Worm (Caenorhabditis elegans) whole organism, L2 larva: Measurements from ENCODE around the gene str-173.

Experiments used
- C34F6.9 ChIP-seq: fragments of 150-350 bp; optimal IDR thresholded peaks from 2 replicates; lab custom pipeline; 2014; ENCODE audit warnings: missing biosample characterization, missing genetic modification characterization
- F13H6.1 ChIP-seq: sonication (generic microtip); optimal IDR thresholded peaks from 2 replicates; lab custom pipeline; 2016; ENCODE audit warnings: missing genetic modification characterization, missing compliant biosample characterization
- Y55F3AM.14 ChIP-seq: fragments of 200-800 bp; sonication (Bioruptor generic); optimal IDR thresholded peaks from 2 replicates; lab custom pipeline; 2018; ENCODE audit warnings: mild to moderate bottlenecking, missing genetic modification characterization, missing compliant biosample characterization
- ZK546.5 ChIP-seq: sonication (generic microtip); optimal IDR thresholded peaks from 2 replicates; lab custom pipeline; 2017; ENCODE audit warnings: missing biosample characterization, missing genetic modification characterization
- alr-1 ChIP-seq: fragments of 150-350 bp; optimal IDR thresholded peaks from 2 replicates; lab custom pipeline; 2014; ENCODE audit warnings: missing biosample characterization, missing genetic modification characterization
- aly-2 ChIP-seq: fragments of 150-350 bp; optimal IDR thresholded peaks from 2 replicates; lab custom pipeline; 2014; ENCODE audit warnings: missing biosample characterization, missing genetic modification characterization
- ama-1 ChIP-seq: fragments of 150-350 bp; optimal IDR thresholded peaks from 2 replicates; lab custom pipeline; 2018; ENCODE audit warnings: inconsistent platforms
- blmp-1 ChIP-seq: sonication (generic microtip); optimal IDR thresholded peaks from 2 replicates; lab custom pipeline; 2017; ENCODE audit warnings: missing genetic modification characterization, mild to moderate bottlenecking, missing compliant biosample characterization, antibody characterized with exemption, moderate library complexity; ENCODE audit not compliant: insufficient read depth
- ceh-16 ChIP-seq: fragments of 150-350 bp; optimal IDR thresholded peaks from 2 replicates; lab custom pipeline; 2014; ENCODE audit warnings: missing biosample characterization, missing genetic modification characterization
- ceh-82 ChIP-seq: fragments of 150-350 bp; optimal IDR thresholded peaks from 2 replicates; lab custom pipeline; 2014; ENCODE audit warnings: missing biosample characterization, missing genetic modification characterization
- dmd-4 ChIP-seq: sonication (generic microtip); optimal IDR thresholded peaks from 2 replicates; lab custom pipeline; 2017; ENCODE audit warnings: missing biosample characterization, missing genetic modification characterization
- fos-1 ChIP-seq: fragments of 150-350 bp; optimal IDR thresholded peaks from 2 replicates; lab custom pipeline; 2014; ENCODE audit warnings: missing biosample characterization, missing genetic modification characterization
- gmeb-1 ChIP-seq: fragments of 150-350 bp; optimal IDR thresholded peaks from 2 replicates; lab custom pipeline; 2014; ENCODE audit warnings: missing biosample characterization, missing genetic modification characterization
- lin-11 ChIP-seq: fragments of 150-350 bp; sonication (generic microtip); optimal IDR thresholded peaks from 2 replicates; lab custom pipeline; 2014; ENCODE audit warnings: missing biosample characterization, missing genetic modification characterization, inconsistent platforms, mixed read lengths
- lin-39 ChIP-seq: fragments of 150-350 bp; optimal IDR thresholded peaks from 2 replicates; lab custom pipeline; 2014; ENCODE audit warnings: missing biosample characterization, missing genetic modification reagents, missing genetic modification characterization
- lsy-2 ChIP-seq, 2 experiments: fragments of 150-350 bp in 1 of 2; sonication (generic microtip) in 1 of 2; optimal IDR thresholded peaks; 2 replicates each; lab custom pipeline; 2014 to 2017; ENCODE audit warnings: missing biosample characterization in 2 of 2, missing genetic modification characterization in 2 of 2
- mab-5 ChIP-seq: fragments of 150-350 bp; optimal IDR thresholded peaks from 2 replicates; lab custom pipeline; 2014; ENCODE audit warnings: missing biosample characterization, missing genetic modification characterization
- mdl-1 ChIP-seq, 2 experiments: fragments of 150-350 bp in 1 of 2; sonication (generic microtip) in 1 of 2; optimal IDR thresholded peaks; 2 replicates each; lab custom pipeline; 2017; ENCODE audit warnings: missing biosample characterization in 2 of 2, missing genetic modification characterization in 2 of 2
- nhr-12 ChIP-seq: fragments of 150-350 bp; optimal IDR thresholded peaks from 2 replicates; lab custom pipeline; 2014; ENCODE audit warnings: missing biosample characterization, missing genetic modification characterization
- nhr-129 ChIP-seq: fragments of 150-350 bp; optimal IDR thresholded peaks from 2 replicates; lab custom pipeline; 2014; ENCODE audit warnings: missing biosample characterization, missing genetic modification characterization
- nhr-23 ChIP-seq: fragments of 150-350 bp; optimal IDR thresholded peaks from 2 replicates; lab custom pipeline; 2014; ENCODE audit warnings: missing biosample characterization, missing genetic modification reagents, missing genetic modification characterization
- skn-1 ChIP-seq: sonication (generic microtip); optimal IDR thresholded peaks from 2 replicates; lab custom pipeline; 2017; ENCODE audit warnings: missing biosample characterization, missing genetic modification characterization
- sma-3 ChIP-seq: sonication (generic microtip); optimal IDR thresholded peaks from 2 replicates; lab custom pipeline; 2016; ENCODE audit warnings: missing genetic modification reagents, missing genetic modification characterization, missing compliant biosample characterization
- snpc-4 ChIP-seq: fragments of 150-350 bp; optimal IDR thresholded peaks from 2 replicates; lab custom pipeline; 2014; ENCODE audit warnings: missing biosample characterization, missing genetic modification characterization
- unc-39 ChIP-seq: fragments of 150-350 bp; optimal IDR thresholded peaks from 2 replicates; lab custom pipeline; 2014; ENCODE audit warnings: missing biosample characterization, missing genetic modification characterization
- unc-62 ChIP-seq: fragments of 150-350 bp; optimal IDR thresholded peaks from 2 replicates; lab custom pipeline; 2014; ENCODE audit warnings: missing biosample characterization, missing genetic modification reagents, missing genetic modification characterization
- ztf-11 ChIP-seq: sonication (generic microtip); optimal IDR thresholded peaks from 2 replicates; lab custom pipeline; 2017; ENCODE audit warnings: missing biosample characterization, missing genetic modification characterization
- ztf-4 ChIP-seq: fragments of 150-350 bp; optimal IDR thresholded peaks from 2 replicates; lab custom pipeline; 2014; ENCODE audit warnings: missing biosample characterization, missing genetic modification characterization

Gene str-173

ce11 chrIV:4890543-4890942 is 29.0 kb downstream of the str-173 start, which contains the start of gene T08B6.9:
T08B6.9 (plus strand) TSS chrIV:4890843.
- TF ChIP-seq fos-1 (tag; lab: Kevin White, UChicago), result no peak
- no peak for TF ChIP-seq nhr-23 (tag; lab: Kevin White, UChicago)
- no peak for TF ChIP-seq skn-1
- TF ChIP-seq lsy-2 (tag; optimal IDR thresholded peaks at IDR 0.05; lab: Kevin White, UChicago), result no peak
- TF ChIP-seq aly-2 (tag; lab: Kevin White, UChicago), result no peak
- TF ChIP-seq mdl-1 (tag; optimal IDR thresholded peaks at IDR 0.05; lab: Kevin White, UChicago), result no peak
- TF ChIP-seq Y55F3AM.14 (GFP tag; lab: Kevin White, UChicago), result no peak
- no peak for TF ChIP-seq lin-39 (tag; lab: Kevin White, UChicago)
- no peak for TF ChIP-seq ama-1 (lab: Kevin White, UChicago)
- no peak for TF ChIP-seq sma-3 (GFP tag; lab: Kevin White, UChicago)

- TF ChIP-seq blmp-1 (tag; lab: Kevin White, UChicago), result no peak
- no peak for TF ChIP-seq mab-5 (tag; lab: Kevin White, UChicago)
Observed at ce11 chrIV:4903961-4904360, 42.4 kb downstream of the str-173 start, which contains the start of gene str-161. str-161 (minus strand) TSS chrIV:4904061.

- no peak for TF ChIP-seq sma-3 (GFP tag; lab: Kevin White, UChicago)
- no peak for TF ChIP-seq nhr-12
- TF ChIP-seq ceh-82 (tag; lab: Kevin White, UChicago), result no peak
- no peak for TF ChIP-seq ZK546.5 (tag; lab: Kevin White, UChicago)
- TF ChIP-seq alr-1 (tag; lab: Kevin White, UChicago), result no peak
- no peak for TF ChIP-seq blmp-1 (tag; lab: Kevin White, UChicago)
- no peak for TF ChIP-seq ama-1 (lab: Kevin White, UChicago)
- TF ChIP-seq unc-39 (tag; lab: Kevin White, UChicago), result no peak
- no peak for TF ChIP-seq lin-11 (tag; lab: Kevin White, UChicago)
- no peak for TF ChIP-seq F13H6.1 (tag; lab: Kevin White, UChicago)
- no peak for TF ChIP-seq C34F6.9 (tag; lab: Kevin White, UChicago)
- TF ChIP-seq snpc-4 (tag; lab: Kevin White, UChicago), result no peak
- TF ChIP-seq ztf-4, result no peak
- no peak for TF ChIP-seq ceh-16 (tag; lab: Kevin White, UChicago)
- no peak for TF ChIP-seq ztf-11
- TF ChIP-seq gmeb-1, result no peak
- TF ChIP-seq mab-5 (tag; lab: Kevin White, UChicago), result no peak
- no peak for TF ChIP-seq dmd-4 (tag; lab: Kevin White, UChicago)
- TF ChIP-seq nhr-129 (tag; lab: Kevin White, UChicago), result no peak
- TF ChIP-seq, all 48 proteins: peak for 0
Observed at ce11 chrIV:4905645-4906135, 44.1 kb downstream of the str-173 start, which contains the start of gene T08B6.4. T08B6.4 (plus strand) TSS chrIV:4905695.

ce11 chrIV:4909039-4909438 is 47.5 kb downstream of the str-173 start, which contains the start of gene str-159:
str-159 (plus strand) TSS chrIV:4909339.
- TF ChIP-seq skn-1 (no peak), ZK546.5 (tag; lab: Kevin White, UChicago) (no peak), mdl-1 (tag; optimal IDR thresholded peaks at IDR 0.05; lab: Kevin White, UChicago) (no peak), unc-62 (GFP tag; lab: Kevin White, UChicago) (no peak)

- TF ChIP-seq lin-11 (tag; lab: Kevin White, UChicago), result no peak
Observed at ce11 chrIV:4913090-4913489, 51.5 kb downstream of the str-173 start, which contains the start of gene str-156. str-156 (plus strand) TSS chrIV:4913390.
